Fruit fly (Drosophila melanogaster) S2 (cell line): ENCODE results near the gene Prosalpha2.

ENCODE experiments used
- CG8478 ChIP-seq: fragments of >200 bp; optimal IDR thresholded peaks from 2 replicates; lab custom pipeline; 2018
- CTCF ChIP-seq, 2 experiments: fragments of >200 bp; optimal IDR thresholded peaks; 2 replicates each; lab custom pipeline; 2018

dm6 chr3R:12401672-12402296 lies 29.3 kb upstream of the Prosalpha2 start, which contains the start of gene DNAlig3:
- TF ChIP-seq CTCF (optimal IDR thresholded peaks at IDR 0.05; lab: Kevin White, UChicago) (peak; percentile 6 to 13), CG8478 (lab: Kevin White, UChicago) (no peak)
